Fruit fly (Drosophila melanogaster) whole organism, embryonic: ENCODE data around the gene CG6870.

Experiments
- ATbp ChIP-seq: fragments of 200-800 bp; sonication (Bioruptor generic); optimal IDR thresholded peaks from 2 replicates; lab custom pipeline; 2017; ENCODE audit warnings: missing biosample characterization, mild to moderate bottlenecking, missing genetic modification characterization, missing genetic modification reagents
- B-H2 ChIP-seq: fragments of 200-800 bp; sonication (Bioruptor generic); optimal IDR thresholded peaks from 2 replicates; lab custom pipeline; 2018; ENCODE audit warnings: missing biosample characterization, mild to moderate bottlenecking, missing genetic modification characterization
- CG10274 ChIP-seq: fragments of 200-800 bp; sonication (Bioruptor generic); optimal IDR thresholded peaks from 3 replicates; lab custom pipeline; 2017; ENCODE audit warnings: missing biosample characterization, mild to moderate bottlenecking, missing genetic modification characterization
- CG10959 ChIP-seq: fragments of 200-800 bp; sonication (Bioruptor generic); IDR thresholded peaks from 2 replicates; pipeline ENCODE4 v1.3.6; 2022; ENCODE audit warnings: missing biosample characterization, missing genetic modification characterization
- CG11398 ChIP-seq: fragments of 200-800 bp; sonication (Bioruptor generic); optimal IDR thresholded peaks from 2 replicates; lab custom pipeline; 2016; ENCODE audit warnings: missing biosample characterization, missing genetic modification characterization
- CG12155 ChIP-seq: fragments of 200-800 bp; sonication (Bioruptor generic); optimal IDR thresholded peaks from 3 replicates; lab custom pipeline; 2016; ENCODE audit warnings: missing biosample characterization, missing genetic modification characterization
- CG17802 ChIP-seq: fragments of 200-800 bp; sonication (Bioruptor generic); optimal IDR thresholded peaks from 2 replicates; lab custom pipeline; 2018; ENCODE audit warnings: missing biosample characterization, mild to moderate bottlenecking, missing genetic modification characterization, moderate library complexity
- CG18599 ChIP-seq: fragments of 200-800 bp; sonication (Bioruptor generic); optimal IDR thresholded peaks from 3 replicates; lab custom pipeline; 2017; ENCODE audit warnings: missing biosample characterization, missing genetic modification characterization, mild to moderate bottlenecking, moderate library complexity, missing genetic modification reagents
- CG2202 ChIP-seq: fragments of 200-800 bp; sonication (Bioruptor generic); optimal IDR thresholded peaks from 2 replicates; lab custom pipeline; 2018; ENCODE audit warnings: missing biosample characterization, mild to moderate bottlenecking, missing genetic modification characterization
- CG2875 ChIP-seq: fragments of 200-800 bp; sonication (Bioruptor generic); optimal IDR thresholded peaks from 2 replicates; lab custom pipeline; 2017; ENCODE audit warnings: missing biosample characterization, mild to moderate bottlenecking, missing genetic modification characterization, missing genetic modification reagents
- CG34376 ChIP-seq: fragments of 200-800 bp; sonication (Bioruptor generic); optimal IDR thresholded peaks from 2 replicates; lab custom pipeline; 2018; ENCODE audit warnings: missing biosample characterization, mild to moderate bottlenecking, missing genetic modification characterization
- CG3838 ChIP-seq: fragments of 200-800 bp; sonication (Bioruptor generic); optimal IDR thresholded peaks from 3 replicates; lab custom pipeline; 2016; ENCODE audit warnings: missing biosample characterization, missing genetic modification characterization
- CG4282 ChIP-seq: fragments of 200-800 bp; sonication (Bioruptor generic); optimal IDR thresholded peaks from 2 replicates; lab custom pipeline; 2016; ENCODE audit warnings: missing biosample characterization, missing genetic modification characterization
- CG4360 ChIP-seq: fragments of 200-800 bp; sonication (Bioruptor generic); IDR thresholded peaks from 2 replicates; pipeline ENCODE4 v1.3.6; 2022; ENCODE audit warnings: missing biosample characterization, missing genetic modification characterization
- CG4424 ChIP-seq: fragments of 200-800 bp; sonication (Bioruptor generic); optimal IDR thresholded peaks from 3 replicates; lab custom pipeline; 2016; ENCODE audit warnings: missing biosample characterization, missing genetic modification characterization
- CG4707 ChIP-seq: fragments of 200-800 bp; sonication (Bioruptor generic); optimal IDR thresholded peaks from 2 replicates; lab custom pipeline; 2018; ENCODE audit warnings: missing biosample characterization, mild to moderate bottlenecking, missing genetic modification characterization, moderate library complexity
- CG7271 ChIP-seq: fragments of 200-800 bp; sonication (Bioruptor generic); optimal IDR thresholded peaks from 2 replicates; lab custom pipeline; 2018; ENCODE audit warnings: missing biosample characterization, mild to moderate bottlenecking, missing genetic modification characterization, moderate library complexity
- CG7745 ChIP-seq: fragments of 200-800 bp; sonication (Bioruptor generic); optimal IDR thresholded peaks from 2 replicates; lab custom pipeline; 2018; ENCODE audit warnings: missing biosample characterization, mild to moderate bottlenecking, missing genetic modification characterization, moderate library complexity
- CG7987 ChIP-seq: fragments of 200-800 bp; sonication (Bioruptor generic); optimal IDR thresholded peaks from 2 replicates; lab custom pipeline; 2018; ENCODE audit warnings: missing biosample characterization, mild to moderate bottlenecking, missing genetic modification characterization, moderate library complexity
- CG8478 ChIP-seq: fragments of >200 bp; optimal IDR thresholded peaks from 2 replicates; lab custom pipeline; 2018
- CG8944 ChIP-seq: fragments of 200-800 bp; sonication (Bioruptor generic); optimal IDR thresholded peaks from 3 replicates; lab custom pipeline; 2016; ENCODE audit warnings: missing biosample characterization, missing genetic modification characterization
- Camta ChIP-seq: fragments of 200-800 bp; sonication (Bioruptor generic); optimal IDR thresholded peaks from 2 replicates; lab custom pipeline; 2016; ENCODE audit warnings: missing biosample characterization, missing genetic modification characterization
- Chrac-16 ChIP-seq: fragments of 200-800 bp; sonication (Bioruptor generic); optimal IDR thresholded peaks from 3 replicates; lab custom pipeline; 2016; ENCODE audit warnings: missing biosample characterization, missing genetic modification characterization
- Dfd ChIP-seq, 2 experiments: fragments of >200 bp; optimal IDR thresholded peaks; 2 replicates each; lab custom pipeline; 2017; ENCODE audit warnings: missing biosample characterization in 2 of 2, missing genetic modification characterization in 2 of 2
- Hey ChIP-seq: fragments of 200-800 bp; sonication (Bioruptor generic); optimal IDR thresholded peaks from 3 replicates; lab custom pipeline; 2018; ENCODE audit warnings: missing biosample characterization, mild to moderate bottlenecking, missing genetic modification characterization
- Jarid2 ChIP-seq: fragments of 200-800 bp; sonication (Bioruptor generic); optimal IDR thresholded peaks from 3 replicates; lab custom pipeline; 2017; ENCODE audit warnings: mild to moderate bottlenecking, missing biosample characterization, missing genetic modification reagents, missing genetic modification characterization
- NC2β ChIP-seq: fragments of 200-800 bp; sonication (Bioruptor generic); optimal IDR thresholded peaks from 2 replicates; lab custom pipeline; 2016; ENCODE audit warnings: missing biosample characterization, missing genetic modification characterization
- Nf-YB ChIP-seq: fragments of 200-800 bp; sonication (Bioruptor generic); optimal IDR thresholded peaks from 3 replicates; lab custom pipeline; 2019; ENCODE audit warnings: missing biosample characterization, mild to moderate bottlenecking, missing genetic modification characterization, moderate library complexity
- Rfx ChIP-seq: fragments of 200-800 bp; sonication (Bioruptor generic); IDR thresholded peaks from 2 replicates; pipeline ENCODE4 v1.3.6; 2022; ENCODE audit warnings: missing biosample characterization, missing genetic modification characterization
- Side ChIP-seq: fragments of 200-800 bp; sonication (Bioruptor generic); optimal IDR thresholded peaks from 2 replicates; lab custom pipeline; 2016; ENCODE audit warnings: missing biosample characterization, missing genetic modification characterization
- Sox100B ChIP-seq: fragments of 200-800 bp; sonication (Bioruptor generic); optimal IDR thresholded peaks from 3 replicates; lab custom pipeline; 2018; ENCODE audit warnings: missing biosample characterization, mild to moderate bottlenecking, missing genetic modification characterization
- Ssrp ChIP-seq: fragments of 200-800 bp; sonication (Bioruptor generic); optimal IDR thresholded peaks from 2 replicates; lab custom pipeline; 2018; ENCODE audit warnings: missing biosample characterization, mild to moderate bottlenecking, missing genetic modification characterization, moderate library complexity
- TFAM ChIP-seq: fragments of 200-800 bp; sonication (Bioruptor generic); optimal IDR thresholded peaks from 2 replicates; lab custom pipeline; 2017; ENCODE audit warnings: missing biosample characterization, missing genetic modification characterization, inconsistent platforms
- al ChIP-seq: fragments of 200-800 bp; sonication (Bioruptor generic); IDR thresholded peaks from 2 replicates; pipeline ENCODE4 v1.3.6; 2022; ENCODE audit warnings: missing biosample characterization, missing genetic modification characterization
- cas ChIP-seq: fragments of 200-800 bp; sonication (Bioruptor generic); IDR thresholded peaks from 2 replicates; pipeline ENCODE4 v1.3.6; 2022; ENCODE audit warnings: missing biosample characterization, missing genetic modification characterization
- dmrt11E ChIP-seq: fragments of 200-800 bp; sonication (Bioruptor generic); optimal IDR thresholded peaks from 3 replicates; lab custom pipeline; 2018; ENCODE audit warnings: missing biosample characterization, mild to moderate bottlenecking, missing genetic modification characterization, moderate library complexity
- dysf ChIP-seq: fragments of 200-800 bp; sonication (Bioruptor generic); IDR thresholded peaks from 3 replicates; pipeline ENCODE4 v1.3.6; 2022; ENCODE audit warnings: missing biosample characterization, missing genetic modification characterization
- fd96Cb ChIP-seq: fragments of 200-800 bp; sonication (Bioruptor generic); optimal IDR thresholded peaks from 2 replicates; lab custom pipeline; 2018; ENCODE audit warnings: missing biosample characterization, mild to moderate bottlenecking, missing genetic modification characterization, moderate library complexity
- gfzf ChIP-seq: fragments of 200-800 bp; sonication (Bioruptor generic); optimal IDR thresholded peaks from 2 replicates; lab custom pipeline; 2016; ENCODE audit warnings: missing biosample characterization, mild to moderate bottlenecking, missing genetic modification characterization, moderate library complexity
- grau ChIP-seq: fragments of 200-800 bp; optimal IDR thresholded peaks from 3 replicates; lab custom pipeline; 2019; ENCODE audit warnings: missing biosample characterization, mild to moderate bottlenecking, missing genetic modification characterization, moderate library complexity
- gsb ChIP-seq: fragments of 200-800 bp; sonication (Bioruptor generic); IDR thresholded peaks from 2 replicates; pipeline ENCODE4 v1.3.6; 2022; ENCODE audit warnings: missing biosample characterization, missing genetic modification characterization
- hkb ChIP-seq, 2 experiments: fragments of 200-800 bp in 1 of 2; fragments of >200 bp in 1 of 2; sonication (Bioruptor generic) in 1 of 2; IDR thresholded peaks in 1 of 2; optimal IDR thresholded peaks in 1 of 2; 2 replicates each; pipeline versions ENCODE4 v1.3.6 to Lab custom; 2017 to 2022; ENCODE audit warnings: missing biosample characterization in 1 of 2, missing genetic modification characterization in 1 of 2
- jumu ChIP-seq: fragments of 200-800 bp; sonication (Bioruptor generic); optimal IDR thresholded peaks from 3 replicates; lab custom pipeline; 2016; ENCODE audit warnings: missing biosample characterization, missing genetic modification characterization
- oc ChIP-seq: fragments of 200-800 bp; sonication (Bioruptor generic); optimal IDR thresholded peaks from 2 replicates; lab custom pipeline; 2018; ENCODE audit warnings: missing biosample characterization, mild to moderate bottlenecking, missing genetic modification characterization, moderate library complexity
- odd ChIP-seq: fragments of 200-800 bp; sonication (Bioruptor generic); optimal IDR thresholded peaks from 2 replicates; lab custom pipeline; 2017; ENCODE audit warnings: missing biosample characterization, mild to moderate bottlenecking, missing genetic modification characterization
- pan ChIP-seq, 4 experiments: fragments of >200 bp in 3 of 4; fragments of 200-800 bp in 1 of 4; sonication (Bioruptor generic) in 1 of 4; optimal IDR thresholded peaks in 3 of 4; IDR thresholded peaks in 1 of 4; 2 replicates each; pipeline versions ENCODE4 v1.3.6 to Lab custom; 2017 to 2022; ENCODE audit warnings: missing biosample characterization in 2 of 4, missing genetic modification characterization in 2 of 4, mixed read lengths in 1 of 4
- rib ChIP-seq: fragments of 200-800 bp; sonication (Bioruptor generic); IDR thresholded peaks from 2 replicates; pipeline ENCODE4 v1.3.6; 2022; ENCODE audit warnings: missing biosample characterization, missing genetic modification characterization
- seq ChIP-seq: fragments of 200-800 bp; sonication (Bioruptor generic); IDR thresholded peaks from 2 replicates; pipeline ENCODE4 v1.3.6; 2022; ENCODE audit warnings: missing biosample characterization, missing genetic modification characterization
- tio ChIP-seq: fragments of 200-800 bp; sonication (Bioruptor generic); optimal IDR thresholded peaks from 2 replicates; lab custom pipeline; 2017; ENCODE audit warnings: missing biosample characterization, missing genetic modification characterization, inconsistent platforms
- wek ChIP-seq: fragments of 200-800 bp; sonication (Bioruptor generic); optimal IDR thresholded peaks from 3 replicates; lab custom pipeline; 2018; ENCODE audit warnings: missing biosample characterization, mild to moderate bottlenecking, missing genetic modification characterization, moderate library complexity

The CG6870 gene

DNA sequence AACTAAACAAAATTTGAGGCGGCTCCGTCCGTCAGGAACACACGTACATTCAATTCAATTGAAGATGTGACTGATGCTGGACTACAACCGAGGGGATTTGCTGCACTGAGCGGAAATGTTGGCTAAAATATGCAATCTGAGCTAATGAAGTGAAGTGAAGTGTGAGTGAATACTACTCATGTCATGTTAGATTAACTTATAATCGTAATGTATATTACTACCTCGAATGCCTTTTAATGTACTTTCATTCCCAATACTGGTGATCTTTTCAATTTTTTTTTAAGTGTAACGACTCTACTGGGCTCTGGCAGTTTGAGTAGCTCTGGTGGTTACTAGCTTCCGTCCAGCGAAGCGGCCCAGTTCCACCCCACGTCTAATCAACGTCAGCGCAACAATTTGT, 9.1 kb downstream of the CG6870 start (continued):
- TF ChIP-seq Side (GFP tag; lab: Kevin White, UChicago) (peak; percentile 40), CG8944 (peak; percentile 19), oc (tag; lab: Kevin White, UChicago) (peak; percentile 68), CG2875 (GFP tag; lab: Kevin White, UChicago) (peak; percentile 0), CG17802 (tag; lab: Kevin White, UChicago) (no peak), Dfd (GFP tag; optimal IDR thresholded peaks at IDR 0.05; lab: Kevin White, UChicago) (no peak), wek (GFP tag; lab: Kevin White, UChicago) (peak; percentile 3), jumu (peak; percentile 48), CG4282 (GFP tag; lab: Kevin White, UChicago) (no peak), NC2β (GFP tag; lab: Kevin White, UChicago) (peak; percentile 29), CG4707 (GFP tag; lab: Kevin White, UChicago) (no peak), CG8478 (lab: Kevin White, UChicago) (no peak), Hey (tag; lab: Kevin White, UChicago) (no peak), CG12155 (peak; percentile 16), Nf-YB (GFP tag; lab: Kevin White, UChicago) (peak; percentile 14), fd96Cb (tag; lab: Kevin White, UChicago) (peak; percentile 28), cas (no peak), CG4360 (GFP tag; lab: Robert Waterston, UW) (no peak), ATbp (peak; percentile 58), CG2202 (tag; lab: Kevin White, UChicago) (peak; percentile 50), CG7987 (no peak), gfzf (no peak), Ssrp (peak; percentile 49), Jarid2 (GFP tag; lab: Kevin White, UChicago) (no peak), seq (GFP tag; lab: Robert Waterston, UW) (peak; percentile 19; the same call in 1 of the 2 replicates), CG10274 (GFP tag; lab: Kevin White, UChicago) (no peak), CG3838 (GFP tag; lab: Kevin White, UChicago) (no peak), CG11398 (GFP tag; lab: Kevin White, UChicago) (no peak), dysf (GFP tag; lab: Robert Waterston, UW) (peak; percentile 37; the same call in 1 of the 3 replicates), CG7745 (tag; lab: Kevin White, UChicago) (no peak), grau (peak; percentile 56), pan (optimal IDR thresholded peaks at IDR 0.05; lab: Kevin White, UChicago) (no peak), pan (GFP tag; optimal IDR thresholded peaks at IDR 0.05 in 1 of 2, IDR thresholded peaks at IDR 0.05 in 1 of 2) (no peak), Camta (GFP tag; lab: Kevin White, UChicago) (peak; percentile 40), Sox100B (GFP tag; lab: Kevin White, UChicago) (no peak), tio (GFP tag; lab: Kevin White, UChicago) (peak; percentile 40), rib (GFP tag; lab: Robert Waterston, UW) (no peak), dmrt11E (tag; lab: Kevin White, UChicago) (peak; percentile 74), B-H2 (GFP tag; lab: Kevin White, UChicago) (no peak), Chrac-16 (peak; percentile 22), Rfx (GFP tag; lab: Robert Waterston, UW) (no peak), CG18599 (GFP tag; lab: Kevin White, UChicago) (peak; percentile 9), TFAM (GFP tag; lab: Kevin White, UChicago) (no peak), odd (no peak), CG4424 (peak; percentile 10), al (GFP tag; lab: Robert Waterston, UW) (no peak), CG7271 (no peak), hkb (optimal IDR thresholded peaks at IDR 0.05; lab: Kevin White, UChicago) (no peak), hkb (GFP tag; IDR thresholded peaks at IDR 0.05; lab: Robert Waterston, UW) (no peak), CG34376 (GFP tag; lab: Kevin White, UChicago) (no peak), gsb (GFP tag; lab: Robert Waterston, UW) (no peak), CG10959 (no peak)
